Worm (Caenorhabditis elegans): Measurements from ENCODE around the gene ZC412.3.

Gene ZC412.3

DNA sequence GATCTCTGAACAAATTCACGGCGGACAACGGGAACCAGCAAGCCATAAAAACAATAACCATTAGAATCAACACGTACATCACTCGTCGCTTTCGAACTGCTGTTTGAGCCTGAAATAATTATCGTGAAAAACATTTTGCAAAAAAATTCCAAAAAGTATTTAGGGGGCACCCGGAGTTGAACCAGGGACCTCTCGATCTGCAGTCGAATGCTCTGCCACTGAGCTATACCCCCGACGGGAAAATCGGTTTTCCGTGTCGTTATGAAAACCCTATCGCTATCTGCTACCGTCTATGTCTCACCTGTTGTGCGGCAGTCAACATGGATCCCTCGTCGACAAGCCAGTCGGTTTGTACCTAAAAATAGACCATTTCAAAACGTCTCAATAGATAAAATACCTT, 15.7 kb downstream of the ZC412.3 start (continued):
- TF ChIP-seq snpc-1.3 (tag; optimal IDR thresholded peaks at IDR 0.05; ENCODE audit: insufficient read depth): peak; percentile 39
- peak; percentile 79 for TF ChIP-seq snpc-3.4 (tag; optimal IDR thresholded peaks at IDR 0.05)
- no peak for TF ChIP-seq let-607 (tag; optimal IDR thresholded peaks at IDR 0.05)
- TF ChIP-seq tbp1 (GFP tag; optimal IDR thresholded peaks at IDR 0.05): peak; percentile 92
- TF ChIP-seq Y56A3A.18 (GFP tag; IDR thresholded peaks at IDR 0.05): 0 out of 2 replicates have a peak, but pooled peaks have one; percentile 68
- peak; percentile 1 for TF ChIP-seq zim-3 (tag; optimal IDR thresholded peaks at IDR 0.05)
- no peak for TF ChIP-seq F37B4.10 (GFP tag; IDR thresholded peaks at IDR 0.05)
- no peak for TF ChIP-seq F57C9.4 (tag; optimal IDR thresholded peaks at IDR 0.05)
- no peak for TF ChIP-seq snpc-4 (GFP tag; optimal IDR thresholded peaks at IDR 0.05)
- peak; percentile 76 to 89 (median 82) for TF ChIP-seq snpc-4 (tag; optimal IDR thresholded peaks at IDR 0.05)
- TF ChIP-seq B0261.1 (tag; optimal IDR thresholded peaks at IDR 0.05): peak; percentile 87
- TF ChIP-seq ets-4 (GFP tag; optimal IDR thresholded peaks at IDR 0.05): no peak
- TF ChIP-seq tlf-1 (GFP tag; optimal IDR thresholded peaks at IDR 0.05): no peak
- no peak for TF ChIP-seq ztf-26 (tag; optimal IDR thresholded peaks at IDR 0.05)
- no peak for TF ChIP-seq hsf-1 (GFP tag; IDR thresholded peaks at IDR 0.05)
- no peak for TF ChIP-seq bed-1 (GFP tag; IDR thresholded peaks at IDR 0.05)
- TF ChIP-seq ztf-18 (tag; optimal IDR thresholded peaks at IDR 0.05): peak; percentile 3
- peak; percentile 3 for TF ChIP-seq ceh-27 (GFP tag; optimal IDR thresholded peaks at IDR 0.05)
- 0 out of 2 replicates have a peak, but pooled peaks have one; percentile 33 for TF ChIP-seq Y95B8A.8 (GFP tag; IDR thresholded peaks at IDR 0.05)
- no peak; the same call in 1 of the 2 replicates for TF ChIP-seq pbrm-1 (GFP tag; IDR thresholded peaks at IDR 0.05)
- peak in 1 of 2 experiments; percentile 67 for TF ChIP-seq rec-8 (tag; optimal IDR thresholded peaks at IDR 0.05)
- TF ChIP-seq die-1 (tag; optimal IDR thresholded peaks at IDR 0.05): peak; percentile 73
- no peak for TF ChIP-seq xnd-1 (tag; optimal IDR thresholded peaks at IDR 0.05)
- peak; percentile 44 for TF ChIP-seq nhr-27 (tag; optimal IDR thresholded peaks at IDR 0.05)
- TF ChIP-seq repo-1 (tag; optimal IDR thresholded peaks at IDR 0.05): no peak
- peak; percentile 72 for TF ChIP-seq rpc-1 (optimal IDR thresholded peaks at IDR 0.05)
- TF ChIP-seq rpc-1 (tag; optimal IDR thresholded peaks at IDR 0.05): peak; percentile 75
- TF ChIP-seq hmg-1.2 (GFP tag; IDR thresholded peaks at IDR 0.05): peak; percentile 68
- no peak for TF ChIP-seq hrde-1 (tag; optimal IDR thresholded peaks at IDR 0.05; ENCODE audit: borderline replicate concordance)
- TF ChIP-seq snpc-1.1 (tag; optimal IDR thresholded peaks at IDR 0.05; ENCODE audit: insufficient read depth): peak; percentile 88
- no peak for TF ChIP-seq Y53G8AR.9 (GFP tag; conservative IDR thresholded peaks at IDR 0.05)
- TF ChIP-seq D2030.7 (GFP tag; IDR thresholded peaks at IDR 0.05): peak; percentile 48; the same call in 1 of the 2 replicates
- peak; percentile 49 for TF ChIP-seq ZK185.1 (tag; optimal IDR thresholded peaks at IDR 0.05; ENCODE audit: poor library complexity, severe bottlenecking)
- TF ChIP-seq F52B5.7 (tag; optimal IDR thresholded peaks at IDR 0.05): peak; percentile 47
- TF ChIP-seq mxl-1 (tag; optimal IDR thresholded peaks at IDR 0.05): no peak
- peak; percentile 23 for TF ChIP-seq mes-4 (tag; optimal IDR thresholded peaks at IDR 0.05)
- TF ChIP-seq madf-3 (GFP tag; IDR thresholded peaks at IDR 0.05): 0 out of 2 replicates have a peak, but pooled peaks have one; percentile 78
- TF ChIP-seq athp-1 (tag; optimal IDR thresholded peaks at IDR 0.05): peak; percentile 9
- no peak for TF ChIP-seq nfya-1 (tag; optimal IDR thresholded peaks at IDR 0.05; ENCODE audit: borderline replicate concordance, insufficient read depth)
- peak; percentile 69 for TF ChIP-seq him-1 (tag; optimal IDR thresholded peaks at IDR 0.05)
- peak; percentile 39 for TF ChIP-seq chd-7 (tag; optimal IDR thresholded peaks at IDR 0.05)
- TF ChIP-seq nhr-120 (GFP tag; IDR thresholded peaks at IDR 0.05): no peak
- peak; percentile 31 for TF ChIP-seq T07F8.4 (tag; optimal IDR thresholded peaks at IDR 0.05)
- peak; percentile 38; the same call in 1 of the 2 replicates for TF ChIP-seq nfyb-1 (GFP tag; IDR thresholded peaks at IDR 0.05)
- no peak for TF ChIP-seq lsl-1 (GFP tag; optimal IDR thresholded peaks at IDR 0.05)
- no peak for TF ChIP-seq ceh-40 (GFP tag; IDR thresholded peaks at IDR 0.05)
- 0 out of 2 replicates have a peak, but pooled peaks have one; percentile 54 for TF ChIP-seq ztf-25 (GFP tag; IDR thresholded peaks at IDR 0.05)
- no peak for TF ChIP-seq ceh-79 (tag; optimal IDR thresholded peaks at IDR 0.05)
